Worm (Caenorhabditis elegans): ENCODE data around the gene C55C3.4.

Gene C55C3.4

DNA sequence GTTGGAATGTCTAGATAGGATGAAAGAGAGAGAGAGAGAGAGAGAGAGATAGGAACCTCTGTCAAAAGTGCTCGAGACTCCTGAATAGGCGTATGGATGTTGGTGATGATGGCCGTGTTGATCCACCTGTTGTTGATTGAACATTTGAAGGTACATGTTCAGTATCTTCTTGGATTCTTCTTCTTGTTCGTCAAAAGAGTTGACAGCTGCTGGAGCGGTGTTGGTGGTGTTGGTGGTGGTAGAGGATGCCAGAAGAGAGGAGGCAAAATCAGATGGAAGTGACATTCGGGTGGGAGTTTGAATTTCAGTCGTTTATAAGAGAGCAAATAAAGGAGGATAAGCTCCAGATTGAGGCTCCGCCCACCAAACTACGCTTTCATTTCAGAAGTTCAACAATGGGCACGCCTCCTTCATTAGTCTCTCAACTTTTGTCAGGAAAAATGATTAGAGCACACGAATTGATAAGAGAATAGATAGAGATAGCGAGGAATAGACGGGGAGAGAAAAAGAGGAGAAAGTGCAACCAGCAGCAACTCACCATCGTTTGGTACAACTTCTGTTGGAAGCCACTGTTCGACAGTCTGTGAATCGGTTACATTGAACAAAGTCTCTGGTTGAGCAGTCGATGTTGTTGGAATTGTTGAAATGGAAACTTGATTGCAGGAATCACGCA lies 25.0 kb downstream of the C55C3.4 start:
- TF ChIP-seq sma-9 (GFP tag; optimal IDR thresholded peaks at IDR 0.05) (peak; percentile 23), sma-9 (tag; optimal IDR thresholded peaks at IDR 0.05) (no peak), fos-1 (tag; optimal IDR thresholded peaks at IDR 0.05) (peak; percentile 15), peb-1 (tag; optimal IDR thresholded peaks at IDR 0.05) (no peak)

DNA sequence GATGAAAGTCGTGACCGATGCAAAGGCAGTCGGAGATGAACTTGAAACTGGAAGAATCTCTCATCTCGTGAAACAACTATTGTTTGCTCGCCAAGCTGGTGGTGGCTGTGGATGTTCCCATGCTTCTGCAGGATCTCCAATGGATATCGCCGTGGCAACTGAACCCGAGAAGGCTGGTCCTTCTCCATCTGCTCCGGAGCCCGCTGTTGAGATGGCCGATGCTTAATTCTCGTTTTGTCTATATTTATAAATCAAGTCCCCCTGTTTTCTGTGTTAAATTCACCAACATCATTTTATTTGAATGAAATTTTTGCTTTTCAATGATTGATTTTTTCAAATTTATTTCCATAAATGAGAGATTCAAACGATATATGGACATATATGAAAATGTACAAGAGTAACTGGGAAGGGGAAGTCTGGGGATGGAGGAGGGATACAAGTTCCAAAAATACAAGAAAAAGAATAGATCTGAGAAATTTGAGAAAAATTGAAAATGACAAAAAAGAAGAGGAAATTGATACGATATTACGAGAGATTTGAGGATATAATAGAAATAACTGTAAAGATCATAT lies 27.1 kb downstream of the C55C3.4 start:
- TF ChIP-seq nhr-25 (tag; optimal IDR thresholded peaks at IDR 0.05) (peak; percentile 15), lsy-2 (tag; optimal IDR thresholded peaks at IDR 0.05) (peak in 1 of 2 experiments; percentile 10), nhr-237 (tag; optimal IDR thresholded peaks at IDR 0.05) (no peak), skn-1 (tag; optimal IDR thresholded peaks at IDR 0.05) (no peak), crh-2 (tag; optimal IDR thresholded peaks at IDR 0.05) (peak; percentile 8)

DNA sequence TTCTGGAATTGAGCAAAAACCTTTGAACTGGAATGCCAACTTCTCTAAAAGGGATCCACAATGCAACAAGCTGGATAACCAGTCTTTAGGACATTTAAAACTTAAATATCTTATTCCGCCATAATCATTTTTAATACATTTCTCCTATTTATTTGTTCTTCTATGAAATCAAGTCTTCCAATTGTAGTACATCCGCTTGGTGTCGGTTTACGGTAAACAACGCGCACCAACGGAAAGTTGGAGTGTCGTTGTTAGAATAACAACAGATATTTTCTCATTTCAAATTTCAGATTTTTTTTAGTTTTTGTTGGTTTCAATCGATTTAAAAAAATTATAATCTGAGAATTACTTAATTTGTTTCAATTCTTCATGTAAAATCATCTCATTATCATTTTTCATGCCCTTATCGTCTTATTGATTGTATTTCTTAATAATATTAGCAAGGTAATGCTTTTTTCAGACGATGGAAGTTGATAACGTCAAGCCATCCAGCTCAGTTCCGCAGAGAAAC lies 28.8 kb downstream of the C55C3.4 start, which contains the start of gene csn-5:
csn-5 (plus strand) TSS at position 461 of the 511 bp plus-strand sequence.
- TF ChIP-seq C34F6.9 (tag; optimal IDR thresholded peaks at IDR 0.05), result peak; percentile 23
- no peak for TF ChIP-seq nhr-10 (tag; optimal IDR thresholded peaks at IDR 0.05)
- TF ChIP-seq R02D3.7 (tag; optimal IDR thresholded peaks at IDR 0.05), result peak; percentile 77
- TF ChIP-seq nhr-12 (tag; optimal IDR thresholded peaks at IDR 0.05), result no peak
- no peak for TF ChIP-seq lsy-2 (tag; optimal IDR thresholded peaks at IDR 0.05)
- no peak for TF ChIP-seq F13H6.1 (tag; optimal IDR thresholded peaks at IDR 0.05)
- TF ChIP-seq elt-3 (tag; optimal IDR thresholded peaks at IDR 0.05), result no peak

DNA sequence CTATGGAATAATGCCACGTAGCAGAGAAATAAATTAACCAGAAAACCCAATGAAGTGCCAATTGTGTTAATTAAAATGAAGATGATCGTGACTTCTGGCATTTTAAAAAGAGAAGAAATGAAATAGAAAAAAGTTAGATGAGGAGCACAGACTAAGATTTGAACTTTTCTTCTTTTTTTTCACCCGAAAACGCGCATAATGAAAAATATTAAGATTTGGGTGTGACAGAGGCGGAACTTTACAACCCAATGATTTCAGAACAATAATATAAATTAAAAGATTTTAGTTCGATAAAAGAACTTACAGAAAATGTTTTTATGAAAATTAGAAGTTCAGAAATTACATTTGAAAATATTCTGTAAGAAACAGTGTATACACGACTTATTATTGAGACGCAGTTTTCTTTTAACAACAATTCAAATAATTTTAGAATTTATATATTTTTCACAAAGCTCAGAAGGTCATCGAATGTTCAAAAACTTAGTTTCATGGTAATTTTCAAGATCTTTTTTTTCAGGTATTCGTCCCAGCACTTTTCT lies 32.4 kb downstream of the C55C3.4 start, which contains the start of the genes srd-8 and B0547.2:
srd-8 (minus strand) TSS at position 101 of the 539 bp plus-strand sequence.
B0547.2 (plus strand) TSS at position 489 of the 539 bp plus-strand sequence.
- no peak for TF ChIP-seq ztf-1 (GFP tag; conservative IDR thresholded peaks at IDR 0.05)
- no peak for TF ChIP-seq nhr-77 (tag; optimal IDR thresholded peaks at IDR 0.05)
- TF ChIP-seq ceh-16 (tag; optimal IDR thresholded peaks at IDR 0.05), result no peak

DNA sequence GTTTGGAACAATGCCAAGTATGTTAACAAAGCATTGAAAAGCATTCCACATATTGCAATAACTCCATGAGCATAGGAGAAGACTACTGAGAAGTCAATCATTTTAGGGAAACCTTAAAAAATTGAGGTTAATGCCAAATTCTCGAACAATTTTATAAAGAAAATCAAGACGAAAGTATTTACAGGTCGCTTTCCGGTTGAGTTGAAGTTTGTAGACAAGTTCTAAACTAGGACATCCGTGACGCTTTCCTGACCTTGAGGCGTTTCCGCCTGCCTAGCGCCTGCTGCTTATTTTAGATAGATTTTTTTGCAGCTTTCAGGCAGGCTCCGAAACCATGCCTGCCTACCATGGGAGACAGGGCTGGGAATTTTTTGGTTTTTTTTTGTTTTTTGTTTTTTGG lies 42.4 kb downstream of the C55C3.4 start, which contains the start of gene srd-13:
srd-13 (minus strand) TSS at position 101 of the 400 bp plus-strand sequence.
- TF ChIP-seq egl-27 (tag; optimal IDR thresholded peaks at IDR 0.05) (no peak), unc-62 (GFP tag; optimal IDR thresholded peaks at IDR 0.05) (no peak), elt-1 (tag; optimal IDR thresholded peaks at IDR 0.05) (no peak), nhr-21 (tag; optimal IDR thresholded peaks at IDR 0.05) (no peak), ztf-1 (GFP tag; conservative IDR thresholded peaks at IDR 0.05) (no peak), sma-3 (GFP tag; optimal IDR thresholded peaks at IDR 0.05) (no peak), ama-1 (optimal IDR thresholded peaks at IDR 0.05) (no peak), ZK546.5 (tag; optimal IDR thresholded peaks at IDR 0.05) (no peak), nhr-11 (tag; optimal IDR thresholded peaks at IDR 0.05) (no peak), nhr-23 (tag; optimal IDR thresholded peaks at IDR 0.05) (no peak), mab-5 (tag; optimal IDR thresholded peaks at IDR 0.05) (no peak), nhr-12 (tag; optimal IDR thresholded peaks at IDR 0.05) (no peak), ztf-11 (tag; optimal IDR thresholded peaks at IDR 0.05) (no peak), unc-39 (tag; optimal IDR thresholded peaks at IDR 0.05) (no peak)

DNA sequence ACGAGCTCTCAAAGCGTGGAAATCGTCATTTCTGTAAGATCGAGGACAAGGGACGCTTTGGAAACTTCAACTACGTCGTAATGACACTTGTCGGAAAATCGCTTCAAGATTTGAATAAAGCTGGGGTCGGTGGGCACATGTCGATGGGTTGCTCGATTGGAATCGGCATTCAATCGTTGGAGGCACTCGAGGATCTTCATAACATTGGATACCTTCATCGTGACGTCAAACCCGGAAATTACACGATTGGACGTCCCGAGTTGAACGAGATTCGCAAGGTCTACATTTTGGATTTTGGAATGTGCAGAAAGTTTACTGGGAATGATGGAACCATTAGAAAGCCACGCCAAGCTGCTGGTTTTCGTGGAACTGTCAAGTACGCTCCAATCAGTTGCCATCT lies 45.4 kb downstream of the C55C3.4 start:
- TF ChIP-seq ceh-82 (tag; optimal IDR thresholded peaks at IDR 0.05) (no peak), elt-3 (tag; optimal IDR thresholded peaks at IDR 0.05) (no peak), aly-2 (tag; optimal IDR thresholded peaks at IDR 0.05) (no peak), mdl-1 (tag; optimal IDR thresholded peaks at IDR 0.05) (no peak), nhr-11 (tag; optimal IDR thresholded peaks at IDR 0.05) (no peak), zag-1 (tag; optimal IDR thresholded peaks at IDR 0.05) (no peak), ztf-4 (tag; optimal IDR thresholded peaks at IDR 0.05) (no peak), nhr-23 (tag; optimal IDR thresholded peaks at IDR 0.05) (no peak), unc-55 (GFP tag; optimal IDR thresholded peaks at IDR 0.05) (no peak), sma-9 (GFP tag; optimal IDR thresholded peaks at IDR 0.05) (no peak), sma-9 (tag; optimal IDR thresholded peaks at IDR 0.05) (no peak), egl-27 (tag; optimal IDR thresholded peaks at IDR 0.05) (no peak), crh-2 (tag; optimal IDR thresholded peaks at IDR 0.05) (no peak), ztf-1 (GFP tag; conservative IDR thresholded peaks at IDR 0.05) (no peak), nhr-21 (tag; optimal IDR thresholded peaks at IDR 0.05) (no peak), R02D3.7 (tag; optimal IDR thresholded peaks at IDR 0.05) (no peak)
